Worm (Caenorhabditis elegans): ENCODE measurements around the gene C29A12.1.

The C29A12.1 gene

DNA sequence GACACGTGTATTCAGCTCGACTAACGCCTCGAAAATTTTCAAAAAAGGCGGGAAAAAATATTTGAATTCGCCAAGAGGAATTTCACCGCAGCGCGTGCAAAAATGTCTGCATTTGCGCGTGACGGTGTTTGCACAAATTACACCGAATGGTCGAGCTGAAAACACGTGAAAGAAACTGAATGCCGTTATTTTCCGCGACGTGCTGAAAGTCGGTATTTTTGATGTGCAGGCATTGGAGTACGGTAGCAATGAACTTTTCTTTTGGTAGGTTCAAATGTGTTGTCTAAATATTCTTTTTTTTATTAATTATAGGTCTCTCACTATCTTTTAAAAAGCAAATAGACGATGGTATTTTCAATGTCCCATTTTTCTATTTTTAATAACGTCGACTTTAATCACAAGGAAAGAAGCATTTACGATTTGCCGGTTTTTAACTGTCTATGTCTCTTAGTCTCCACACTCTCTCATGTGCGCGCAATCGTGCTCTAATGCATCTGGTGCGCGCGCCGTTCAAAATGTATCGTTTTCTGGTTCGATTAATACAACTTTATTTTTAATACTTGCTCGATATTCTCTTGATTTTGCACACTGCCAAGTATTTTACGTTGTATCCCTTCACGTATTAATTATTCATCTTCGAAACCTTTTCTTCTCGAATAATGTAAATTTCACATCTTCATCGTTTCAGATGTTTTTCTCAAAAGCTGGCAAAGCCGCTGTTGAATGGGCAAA is at the start of gene C29A12.1, which contains the start of gene lig-1:
Gene C29A12.1, minus strand, starts transcription at position 63 of the 732 bp plus-strand sequence.
Gene lig-1, plus strand, starts transcription at position 682 of the 732 bp plus-strand sequence.
- TF ChIP-seq F33H1.4 (GFP tag; IDR thresholded peaks at IDR 0.05) (peak; percentile 51), pbrm-1 (GFP tag; IDR thresholded peaks at IDR 0.05) (peak; percentile 30; the same call in 1 of the 2 replicates), ekl-4 (GFP tag; IDR thresholded peaks at IDR 0.05) (peak; percentile 25; the same call in 1 of the 2 replicates), lin-26 (GFP tag; IDR thresholded peaks at IDR 0.05) (0 out of 2 replicates have a peak, but pooled peaks have one; percentile 18), madf-8 (GFP tag; conservative IDR thresholded peaks at IDR 0.05) (peak; percentile 65), madf-3 (GFP tag; IDR thresholded peaks at IDR 0.05) (peak; percentile 83), gei-17 (GFP tag; optimal IDR thresholded peaks at IDR 0.05) (no peak), madf-6 (GFP tag; IDR thresholded peaks at IDR 0.05) (peak; percentile 83), F49E8.2 (tag; optimal IDR thresholded peaks at IDR 0.05; ENCODE audit: insufficient read depth) (peak; percentile 73), attf-5 (GFP tag; optimal IDR thresholded peaks at IDR 0.05) (peak; percentile 44), hmg-1.2 (GFP tag; IDR thresholded peaks at IDR 0.05) (peak; percentile 66; the same call in 1 of the 2 replicates), mcd-1 (GFP tag; IDR thresholded peaks at IDR 0.05) (peak; percentile 68), cebp-2 (GFP tag; IDR thresholded peaks at IDR 0.05) (no peak), lsl-1 (GFP tag; optimal IDR thresholded peaks at IDR 0.05) (peak; percentile 87), lin-35 (GFP tag; optimal IDR thresholded peaks at IDR 0.05) (no peak), dpl-1 (GFP tag; optimal IDR thresholded peaks at IDR 0.05) (peak; percentile 30), ceh-100 (GFP tag; IDR thresholded peaks at IDR 0.05) (0 out of 2 replicates have a peak, but pooled peaks have one; percentile 35), hmg-20 (GFP tag; IDR thresholded peaks at IDR 0.05) (no peak), efl-1 (GFP tag; optimal IDR thresholded peaks at IDR 0.05) (peak; percentile 70), mxl-1 (tag; optimal IDR thresholded peaks at IDR 0.05) (no peak), T26A5.8 (tag; optimal IDR thresholded peaks at IDR 0.05) (no peak), D2030.7 (GFP tag; IDR thresholded peaks at IDR 0.05) (peak; percentile 93), mel-28 (tag; optimal IDR thresholded peaks at IDR 0.05; ENCODE audit: borderline replicate concordance) (no peak), Y95B8A.8 (GFP tag; IDR thresholded peaks at IDR 0.05) (0 out of 2 replicates have a peak, but pooled peaks have one; percentile 8), fkh-3 (tag; optimal IDR thresholded peaks at IDR 0.05) (no peak), dox-1 (GFP tag; IDR thresholded peaks at IDR 0.05) (peak; percentile 79), tbx-9 (tag; optimal IDR thresholded peaks at IDR 0.05; ENCODE audit: borderline replicate concordance) (no peak), chd-7 (tag; optimal IDR thresholded peaks at IDR 0.05) (no peak), F23B12.7 (tag; optimal IDR thresholded peaks at IDR 0.05; ENCODE audit: insufficient read depth) (peak; percentile 27), lin-54 (GFP tag; optimal IDR thresholded peaks at IDR 0.05) (peak; percentile 55), tlf-1 (GFP tag; optimal IDR thresholded peaks at IDR 0.05) (peak; percentile 41), ztf-18 (tag; optimal IDR thresholded peaks at IDR 0.05) (peak; percentile 26), rcor-1 (GFP tag; IDR thresholded peaks at IDR 0.05) (peak; percentile 45; the same call in 1 of the 2 replicates), athp-1 (tag; optimal IDR thresholded peaks at IDR 0.05) (no peak), xnd-1 (tag; optimal IDR thresholded peaks at IDR 0.05) (peak; percentile 54), ceh-91 (GFP tag; IDR thresholded peaks at IDR 0.05) (peak; percentile 86), hsf-1 (GFP tag; IDR thresholded peaks at IDR 0.05) (0 out of 2 replicates have a peak, but pooled peaks have one; percentile 57)

Data from whole organism, young adult.